Worm (Caenorhabditis elegans): ENCODE data around the gene scl-6.

Gene scl-6

ce11 chrIV:13063714-13064113, 4.8 kb upstream of the scl-6 start, which contains the start of gene scl-5:
TSS of gene scl-5 (plus strand) at chrIV:13064014.
- TF ChIP-seq nhr-77 (tag; optimal IDR thresholded peaks at IDR 0.05) (no peak), nhr-43 (tag; optimal IDR thresholded peaks at IDR 0.05; ENCODE audit: poor library complexity, severe bottlenecking) (no peak), fos-1 (tag; optimal IDR thresholded peaks at IDR 0.05) (no peak), fkh-10 (GFP tag; optimal IDR thresholded peaks at IDR 0.05) (no peak), fkh-2 (tag; optimal IDR thresholded peaks at IDR 0.05) (no peak), unc-39 (tag; optimal IDR thresholded peaks at IDR 0.05) (no peak), zag-1 (tag; optimal IDR thresholded peaks at IDR 0.05) (no peak), ztf-4 (tag; optimal IDR thresholded peaks at IDR 0.05) (no peak), hmg-11 (tag; optimal IDR thresholded peaks at IDR 0.05) (no peak), elt-1 (tag; optimal IDR thresholded peaks at IDR 0.05) (no peak), pqm-1 (tag; optimal IDR thresholded peaks at IDR 0.05) (no peak), elt-3 (tag; optimal IDR thresholded peaks at IDR 0.05) (no peak), nhr-11 (tag; optimal IDR thresholded peaks at IDR 0.05) (no peak), nfya-1 (tag; optimal IDR thresholded peaks at IDR 0.05; ENCODE audit: insufficient read depth) (no peak)

DNA sequence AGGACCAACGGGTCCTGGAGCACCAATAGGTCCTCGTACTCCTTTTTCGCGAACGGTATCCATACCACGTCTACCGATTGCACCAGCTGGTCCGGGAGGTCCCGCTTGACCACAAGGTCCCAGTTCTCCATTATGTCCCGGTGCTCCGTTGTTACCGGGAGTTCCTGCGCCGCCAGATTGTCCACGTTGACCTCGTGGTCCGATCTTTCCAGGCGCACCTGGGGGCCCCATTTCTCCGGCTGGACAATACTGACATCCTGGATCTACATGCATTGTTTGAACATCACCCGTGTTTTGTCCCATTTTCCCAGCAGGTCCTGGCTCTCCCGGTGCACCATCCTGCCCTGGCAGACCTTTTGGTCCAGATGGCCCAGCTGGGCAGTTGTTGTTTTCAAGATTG, 2.5 kb upstream of the scl-6 start:
- TF ChIP-seq ama-1 (optimal IDR thresholded peaks at IDR 0.05) (no peak), daf-12 (tag; optimal IDR thresholded peaks at IDR 0.05) (no peak), ceh-9 (tag; optimal IDR thresholded peaks at IDR 0.05) (no peak), ztf-4 (tag; optimal IDR thresholded peaks at IDR 0.05) (no peak), nhr-43 (tag; optimal IDR thresholded peaks at IDR 0.05; ENCODE audit: poor library complexity, severe bottlenecking) (no peak), elt-2 (tag; optimal IDR thresholded peaks at IDR 0.05) (no peak), mdl-1 (tag; optimal IDR thresholded peaks at IDR 0.05) (no peak), pqm-1 (tag; optimal IDR thresholded peaks at IDR 0.05) (no peak), nhr-237 (tag; optimal IDR thresholded peaks at IDR 0.05) (no peak), elt-1 (tag; optimal IDR thresholded peaks at IDR 0.05) (no peak), egl-5 (tag; optimal IDR thresholded peaks at IDR 0.05) (no peak), elt-3 (tag; optimal IDR thresholded peaks at IDR 0.05) (no peak)

- TF ChIP-seq nhr-76 (tag; optimal IDR thresholded peaks at IDR 0.05) (no peak), nfya-1 (tag; optimal IDR thresholded peaks at IDR 0.05; ENCODE audit: insufficient read depth) (no peak), ztf-4 (tag; optimal IDR thresholded peaks at IDR 0.05) (no peak), sea-2 (GFP tag; optimal IDR thresholded peaks at IDR 0.05) (no peak), mml-1 (tag; optimal IDR thresholded peaks at IDR 0.05) (no peak), egl-5 (tag; optimal IDR thresholded peaks at IDR 0.05) (no peak), fos-1 (tag; optimal IDR thresholded peaks at IDR 0.05) (no peak), nhr-77 (tag; optimal IDR thresholded peaks at IDR 0.05) (no peak), hmg-11 (tag; optimal IDR thresholded peaks at IDR 0.05) (no peak), nhr-12 (tag; optimal IDR thresholded peaks at IDR 0.05) (no peak), skn-1 (tag; optimal IDR thresholded peaks at IDR 0.05) (no peak), jun-1 (tag; optimal IDR thresholded peaks at IDR 0.05) (no peak), snpc-4 (tag; optimal IDR thresholded peaks at IDR 0.05) (no peak), aly-2 (tag; optimal IDR thresholded peaks at IDR 0.05) (no peak), lin-39 (tag; optimal IDR thresholded peaks at IDR 0.05) (no peak)
These were observed 1.4 kb upstream of the scl-6 start, which contains the start of gene col-131 for ce11 chrIV:13067200-13067599. TSS of gene col-131 (minus strand) at chrIV:13067300.

ce11 chrIV:13070142-13070541, 1.6 kb downstream of the scl-6 start, which contains the start of gene scl-7:
TSS of gene scl-7 (plus strand) at chrIV:13070442.
- TF ChIP-seq elt-3 (tag; optimal IDR thresholded peaks at IDR 0.05) (no peak), ceh-16 (tag; optimal IDR thresholded peaks at IDR 0.05) (no peak), lin-15B (tag; optimal IDR thresholded peaks at IDR 0.05) (no peak), elt-2 (tag; optimal IDR thresholded peaks at IDR 0.05) (no peak)

DNA sequence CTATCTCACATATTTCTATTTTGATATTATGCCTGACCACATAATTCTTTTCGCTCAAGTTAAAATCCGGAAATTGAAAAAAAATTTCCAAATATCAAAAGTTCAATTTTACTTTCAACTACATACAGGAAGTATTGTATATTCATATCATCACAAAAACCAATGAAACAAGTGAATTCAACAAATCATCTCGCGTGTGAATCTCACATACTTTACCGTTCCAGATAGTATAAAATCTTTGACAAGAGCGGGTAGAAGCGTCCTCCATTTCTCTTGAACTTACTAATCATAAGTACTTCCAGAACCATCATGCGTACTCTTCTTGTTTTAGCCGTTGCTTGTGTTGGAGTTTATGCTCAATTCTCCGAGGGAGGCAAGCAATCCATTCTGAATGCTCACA, 2.9 kb downstream of the scl-6 start, which contains the start of gene scl-8:
TSS of gene scl-8 (plus strand) at position 301 of the 400 bp plus-strand sequence.
- TF ChIP-seq R02D3.7 (tag; optimal IDR thresholded peaks at IDR 0.05) = no peak
- TF ChIP-seq eor-1 (tag; optimal IDR thresholded peaks at IDR 0.05) = no peak
- TF ChIP-seq fkh-2 (tag; optimal IDR thresholded peaks at IDR 0.05) = no peak
- TF ChIP-seq ama-1 (optimal IDR thresholded peaks at IDR 0.05) = no peak
- TF ChIP-seq ceh-82 (tag; optimal IDR thresholded peaks at IDR 0.05) = no peak
- TF ChIP-seq jun-1 (tag; optimal IDR thresholded peaks at IDR 0.05) = no peak

Measured in whole organism, L3 larva.